Worm (Caenorhabditis elegans): ENCODE measurements around the gene pgp-11.

ce11 chrII:7986928-7987327, 17.1 kb downstream of the pgp-11 start:
- TF ChIP-seq fkh-10 (GFP tag; optimal IDR thresholded peaks at IDR 0.05) (no peak), hlh-13 (GFP tag; optimal IDR thresholded peaks at IDR 0.05) (no peak), pha-4 (tag; optimal IDR thresholded peaks at IDR 0.05) (no peak), madf-2 (tag; optimal IDR thresholded peaks at IDR 0.05) (no peak)
